Worm (Caenorhabditis elegans): ENCODE measurements around the gene rpn-6.1.
A peak's percentile ranks its signal among the peaks of the same experiment; 100 is the strongest.

rpn-6.1 gene

DNA sequence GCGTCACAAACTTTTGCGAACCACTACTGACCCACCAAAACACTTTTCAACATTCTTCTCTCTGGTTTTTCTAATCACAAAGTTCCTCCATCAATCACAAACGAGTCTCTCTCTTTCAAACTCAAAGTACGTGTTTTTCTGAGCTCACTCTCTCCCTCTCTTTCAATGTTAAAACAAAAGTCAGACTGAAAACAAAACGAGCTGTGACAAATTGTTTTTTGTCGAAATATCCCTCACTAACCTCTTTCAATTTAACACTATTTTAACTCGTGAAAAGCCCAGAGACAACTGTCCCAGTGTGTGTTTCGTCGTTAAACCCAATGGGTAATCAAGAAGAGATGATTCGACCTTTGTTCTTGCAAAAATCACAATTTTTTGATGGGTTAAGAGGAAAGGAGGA is 26.3 kb upstream of the rpn-6.1 start (continued):
- no peak for TF ChIP-seq madf-5 (GFP tag; IDR thresholded peaks at IDR 0.05)
- no peak for TF ChIP-seq hmg-1.1 (GFP tag; IDR thresholded peaks at IDR 0.05)
- peak in 1 of 2 experiments; percentile 91 for TF ChIP-seq daf-16 (GFP tag; optimal IDR thresholded peaks at IDR 0.05)
- TF ChIP-seq daf-16 (tag; optimal IDR thresholded peaks at IDR 0.05): no peak
- TF ChIP-seq nhr-48 (tag; optimal IDR thresholded peaks at IDR 0.05): no peak
- TF ChIP-seq lsy-2 (tag; optimal IDR thresholded peaks at IDR 0.05): peak in 1 of 2 experiments; percentile 59
- peak; percentile 72; the same call in 1 of the 2 replicates for TF ChIP-seq ceh-20 (GFP tag; IDR thresholded peaks at IDR 0.05)
- peak in 1 of 2 experiments; percentile 8 for TF ChIP-seq hif-1 (tag; optimal IDR thresholded peaks at IDR 0.05)
- TF ChIP-seq ztf-7 (tag; optimal IDR thresholded peaks at IDR 0.05): no peak

DNA sequence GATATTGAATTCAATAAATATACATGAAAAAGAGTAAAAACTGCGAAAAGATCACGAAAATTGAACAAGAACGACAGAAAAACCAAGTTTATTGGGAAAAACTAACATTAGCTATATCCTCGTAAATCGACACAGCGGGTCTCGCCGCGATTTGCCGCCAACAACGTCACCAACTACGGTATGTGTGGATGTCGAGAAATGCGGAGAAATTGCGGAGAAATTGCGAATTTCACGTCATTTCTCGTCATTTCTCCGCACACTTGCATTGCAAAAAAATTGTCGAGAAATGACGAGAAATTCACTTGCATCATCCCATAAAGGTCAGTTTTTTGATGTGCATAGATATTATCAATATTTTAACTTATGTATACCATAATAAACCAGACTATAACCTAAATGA is 23.3 kb upstream of the rpn-6.1 start:
- peak; percentile 38 for TF ChIP-seq lin-38 (GFP tag; IDR thresholded peaks at IDR 0.05)
- 0 out of 2 replicates have a peak, but pooled peaks have one; percentile 24 for TF ChIP-seq Y48G9A.11 (GFP tag; IDR thresholded peaks at IDR 0.05)

DNA sequence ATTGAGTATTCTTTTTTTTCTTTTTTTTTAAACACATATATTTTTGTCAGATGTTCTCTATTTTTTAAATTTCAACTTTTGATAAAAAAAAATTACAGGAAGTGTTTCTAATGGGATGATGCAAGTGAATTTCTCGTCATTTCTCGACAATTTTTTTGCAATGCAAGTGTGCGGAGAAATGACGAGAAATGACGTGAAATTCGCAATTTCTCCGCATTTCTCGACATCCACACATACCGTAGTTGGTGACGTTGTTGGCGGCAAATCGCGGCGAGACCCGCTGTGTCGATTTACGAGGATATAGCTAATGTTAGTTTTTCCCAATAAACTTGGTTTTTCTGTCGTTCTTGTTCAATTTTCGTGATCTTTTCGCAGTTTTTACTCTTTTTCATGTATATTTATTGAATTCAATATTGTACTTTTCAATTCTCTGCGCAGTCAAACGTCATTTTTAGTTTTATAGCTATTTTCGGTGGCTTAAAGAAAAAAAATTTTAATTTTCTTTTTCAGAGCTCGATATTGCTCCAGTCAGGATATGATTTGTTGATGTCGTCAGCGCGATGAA is 20.3 kb upstream of the rpn-6.1 start, which contains the start of gene F31E3.6:
Gene F31E3.6 (plus strand): TSS at position 93 of the 565 bp plus-strand sequence.
- TF ChIP-seq lsy-2 (tag; optimal IDR thresholded peaks at IDR 0.05) (peak; percentile 9 to 28), lin-38 (GFP tag; IDR thresholded peaks at IDR 0.05) (peak; percentile 44; the same call in 1 of the 2 replicates), Y48G9A.11 (GFP tag; IDR thresholded peaks at IDR 0.05) (peak; percentile 52; the same call in 1 of the 2 replicates), T26A8.4 (GFP tag; IDR thresholded peaks at IDR 0.05) (peak; percentile 14; the same call in 1 of the 2 replicates), hmg-1.1 (GFP tag; IDR thresholded peaks at IDR 0.05) (0 out of 2 replicates have a peak, but pooled peaks have one; percentile 41)

ce11 chrIII:6979584-6979983 is 17.8 kb upstream of the rpn-6.1 start, which contains the start of gene ceh-20:
ceh-20 (plus strand) TSS chrIII:6979884.
- TF ChIP-seq unc-62 (GFP tag; optimal IDR thresholded peaks at IDR 0.05 in 1 of 2) (peak in 1 of 2 experiments; percentile 65), unc-62 (tag; optimal IDR thresholded peaks at IDR 0.05) (no peak), aly-2 (tag; optimal IDR thresholded peaks at IDR 0.05) (no peak), aha-1 (tag) (no peak), lim-7 (GFP tag; IDR thresholded peaks at IDR 0.05) (no peak), fkh-10 (GFP tag; optimal IDR thresholded peaks at IDR 0.05) (no peak), ceh-62 (tag; optimal IDR thresholded peaks at IDR 0.05) (no peak)

- TF ChIP-seq ceh-62 (tag; optimal IDR thresholded peaks at IDR 0.05): no peak
- TF ChIP-seq nhr-237 (tag; optimal IDR thresholded peaks at IDR 0.05): no peak
- TF ChIP-seq snpc-1.2 (GFP tag; IDR thresholded peaks at IDR 0.05): no peak
- TF ChIP-seq spr-3 (GFP tag; optimal IDR thresholded peaks at IDR 0.05): no peak
- TF ChIP-seq lir-3 (tag; optimal IDR thresholded peaks at IDR 0.05): no peak
- TF ChIP-seq daf-12 (tag; optimal IDR thresholded peaks at IDR 0.05): no peak
- TF ChIP-seq php-3 (GFP tag; IDR thresholded peaks at IDR 0.05): no peak
- TF ChIP-seq F37D6.2 (tag; optimal IDR thresholded peaks at IDR 0.05): no peak
- no peak for TF ChIP-seq nhr-77 (tag; optimal IDR thresholded peaks at IDR 0.05)
- no peak for TF ChIP-seq dve-1 (tag; optimal IDR thresholded peaks at IDR 0.05; ENCODE audit: insufficient read depth)
- peak in 1 of 2 experiments; percentile 56 for TF ChIP-seq mdl-1 (tag; optimal IDR thresholded peaks at IDR 0.05)
- TF ChIP-seq egl-43 (GFP tag; IDR thresholded peaks at IDR 0.05): no peak
- peak; percentile 68 for TF ChIP-seq hlh-30 (tag; optimal IDR thresholded peaks at IDR 0.05; ENCODE audit: insufficient read depth)
- 0 out of 2 replicates have a peak, but pooled peaks have one; percentile 11 for TF ChIP-seq tra-1 (GFP tag; IDR thresholded peaks at IDR 0.05)
- peak; percentile 61 to 87 for TF ChIP-seq lsy-2 (tag; optimal IDR thresholded peaks at IDR 0.05)
- TF ChIP-seq unc-39 (tag; optimal IDR thresholded peaks at IDR 0.05): no peak
- no peak for TF ChIP-seq nhr-48 (tag; optimal IDR thresholded peaks at IDR 0.05)
- TF ChIP-seq pha-4 (GFP tag; IDR thresholded peaks at IDR 0.05): no peak
- TF ChIP-seq pha-4 (tag; optimal IDR thresholded peaks at IDR 0.05): no peak
- TF ChIP-seq ceh-20 (GFP tag; IDR thresholded peaks at IDR 0.05): peak; percentile 91
- TF ChIP-seq F26F4.8 (GFP tag; conservative IDR thresholded peaks at IDR 0.05): no peak
- no peak for TF ChIP-seq nhr-102 (tag; optimal IDR thresholded peaks at IDR 0.05)
- TF ChIP-seq mxl-3 (GFP tag; optimal IDR thresholded peaks at IDR 0.05): peak; percentile 58
- no peak for TF ChIP-seq mxl-2 (GFP tag; conservative IDR thresholded peaks at IDR 0.05)
- TF ChIP-seq lin-1 (GFP tag; IDR thresholded peaks at IDR 0.05): no peak
- TF ChIP-seq dpl-1 (GFP tag; optimal IDR thresholded peaks at IDR 0.05): peak; percentile 20
- no peak for TF ChIP-seq mdt-29 (GFP tag; IDR thresholded peaks at IDR 0.05)
- TF ChIP-seq lin-38 (GFP tag; IDR thresholded peaks at IDR 0.05): no peak
Observed at ce11 chrIII:6978875-6979274, 17.1 kb upstream of the rpn-6.1 start.

Measured in whole organism, L4 larva.